Worm (Caenorhabditis elegans) whole organism, L2 larva: ENCODE results near the gene kat-1.

Source experiments
- C34F6.9 ChIP-seq: fragments of 150-350 bp; optimal IDR thresholded peaks from 2 replicates; lab custom pipeline; 2014; ENCODE audit warnings: missing biosample characterization, missing genetic modification characterization
- F13H6.1 ChIP-seq: sonication (generic microtip); optimal IDR thresholded peaks from 2 replicates; lab custom pipeline; 2016; ENCODE audit warnings: missing genetic modification characterization, missing compliant biosample characterization
- R02D3.7 ChIP-seq: fragments of 150-350 bp; optimal IDR thresholded peaks from 2 replicates; lab custom pipeline; 2014; ENCODE audit warnings: missing biosample characterization, missing genetic modification characterization
- Y55F3AM.14 ChIP-seq: fragments of 200-800 bp; sonication (Bioruptor generic); optimal IDR thresholded peaks from 2 replicates; lab custom pipeline; 2018; ENCODE audit warnings: mild to moderate bottlenecking, missing genetic modification characterization, missing compliant biosample characterization
- alr-1 ChIP-seq: fragments of 150-350 bp; optimal IDR thresholded peaks from 2 replicates; lab custom pipeline; 2014; ENCODE audit warnings: missing biosample characterization, missing genetic modification characterization
- aly-2 ChIP-seq: fragments of 150-350 bp; optimal IDR thresholded peaks from 2 replicates; lab custom pipeline; 2014; ENCODE audit warnings: missing biosample characterization, missing genetic modification characterization
- ama-1 ChIP-seq: fragments of 150-350 bp; optimal IDR thresholded peaks from 2 replicates; lab custom pipeline; 2018; ENCODE audit warnings: inconsistent platforms
- blmp-1 ChIP-seq: sonication (generic microtip); optimal IDR thresholded peaks from 2 replicates; lab custom pipeline; 2017; ENCODE audit warnings: missing genetic modification characterization, mild to moderate bottlenecking, missing compliant biosample characterization, antibody characterized with exemption, moderate library complexity; ENCODE audit not compliant: insufficient read depth
- ceh-16 ChIP-seq: fragments of 150-350 bp; optimal IDR thresholded peaks from 2 replicates; lab custom pipeline; 2014; ENCODE audit warnings: missing biosample characterization, missing genetic modification characterization
- ceh-82 ChIP-seq: fragments of 150-350 bp; optimal IDR thresholded peaks from 2 replicates; lab custom pipeline; 2014; ENCODE audit warnings: missing biosample characterization, missing genetic modification characterization
- dmd-4 ChIP-seq: sonication (generic microtip); optimal IDR thresholded peaks from 2 replicates; lab custom pipeline; 2017; ENCODE audit warnings: missing biosample characterization, missing genetic modification characterization
- elt-1 ChIP-seq: fragments of 150-350 bp; optimal IDR thresholded peaks from 2 replicates; lab custom pipeline; 2014; ENCODE audit warnings: missing biosample characterization, missing genetic modification characterization
- fos-1 ChIP-seq: fragments of 150-350 bp; optimal IDR thresholded peaks from 2 replicates; lab custom pipeline; 2014; ENCODE audit warnings: missing biosample characterization, missing genetic modification characterization
- lin-11 ChIP-seq: fragments of 150-350 bp; sonication (generic microtip); optimal IDR thresholded peaks from 2 replicates; lab custom pipeline; 2014; ENCODE audit warnings: missing biosample characterization, missing genetic modification characterization, inconsistent platforms, mixed read lengths
- lin-39 ChIP-seq: fragments of 150-350 bp; optimal IDR thresholded peaks from 2 replicates; lab custom pipeline; 2014; ENCODE audit warnings: missing biosample characterization, missing genetic modification reagents, missing genetic modification characterization
- lsy-2 ChIP-seq, 2 experiments: fragments of 150-350 bp in 1 of 2; sonication (generic microtip) in 1 of 2; optimal IDR thresholded peaks; 2 replicates each; lab custom pipeline; 2014 to 2017; ENCODE audit warnings: missing biosample characterization in 2 of 2, missing genetic modification characterization in 2 of 2
- mab-5 ChIP-seq: fragments of 150-350 bp; optimal IDR thresholded peaks from 2 replicates; lab custom pipeline; 2014; ENCODE audit warnings: missing biosample characterization, missing genetic modification characterization
- mdl-1 ChIP-seq, 2 experiments: fragments of 150-350 bp in 1 of 2; sonication (generic microtip) in 1 of 2; optimal IDR thresholded peaks; 2 replicates each; lab custom pipeline; 2017; ENCODE audit warnings: missing biosample characterization in 2 of 2, missing genetic modification characterization in 2 of 2
- nhr-129 ChIP-seq: fragments of 150-350 bp; optimal IDR thresholded peaks from 2 replicates; lab custom pipeline; 2014; ENCODE audit warnings: missing biosample characterization, missing genetic modification characterization
- nhr-21 ChIP-seq: fragments of 150-350 bp; optimal IDR thresholded peaks from 2 replicates; lab custom pipeline; 2014; ENCODE audit warnings: missing biosample characterization, missing genetic modification characterization
- nhr-237 ChIP-seq: fragments of 150-350 bp; optimal IDR thresholded peaks from 2 replicates; lab custom pipeline; 2014; ENCODE audit warnings: missing biosample characterization, missing genetic modification characterization
- nhr-6 ChIP-seq: fragments of 150-350 bp; optimal IDR thresholded peaks from 2 replicates; lab custom pipeline; 2014; ENCODE audit warnings: missing biosample characterization, missing genetic modification characterization
- peb-1 ChIP-seq: fragments of 150-350 bp; optimal IDR thresholded peaks from 2 replicates; lab custom pipeline; 2014; ENCODE audit warnings: missing biosample characterization, missing genetic modification characterization
- sem-4 ChIP-seq: fragments of 150-350 bp; optimal IDR thresholded peaks from 2 replicates; lab custom pipeline; 2014; ENCODE audit warnings: missing biosample characterization, missing genetic modification reagents, missing genetic modification characterization
- skn-1 ChIP-seq: sonication (generic microtip); optimal IDR thresholded peaks from 2 replicates; lab custom pipeline; 2017; ENCODE audit warnings: missing biosample characterization, missing genetic modification characterization
- sma-9 ChIP-seq, 2 experiments: fragments of 150-350 bp in 1 of 2; sonication (generic microtip) in 1 of 2; optimal IDR thresholded peaks; 2 replicates each; lab custom pipeline; 2014 to 2016; ENCODE audit warnings: missing genetic modification characterization in 2 of 2, mild to moderate bottlenecking in 1 of 2, missing biosample characterization in 1 of 2, missing compliant biosample characterization in 1 of 2, missing genetic modification reagents in 1 of 2, moderate library complexity in 1 of 2
- unc-39 ChIP-seq: fragments of 150-350 bp; optimal IDR thresholded peaks from 2 replicates; lab custom pipeline; 2014; ENCODE audit warnings: missing biosample characterization, missing genetic modification characterization
- unc-55 ChIP-seq: fragments of 150-350 bp; sonication (generic microtip); optimal IDR thresholded peaks from 3 replicates; lab custom pipeline; 2014; ENCODE audit warnings: missing biosample characterization, missing genetic modification reagents, missing genetic modification characterization
- zag-1 ChIP-seq: fragments of 150-350 bp; optimal IDR thresholded peaks from 2 replicates; lab custom pipeline; 2014; ENCODE audit warnings: missing biosample characterization, missing genetic modification characterization
- ztf-1 ChIP-seq: fragments of 200-800 bp; sonication (Bioruptor generic); conservative IDR thresholded peaks from 2 replicates; pipeline ENCODE4 v1.3.6; 2022; ENCODE audit warnings: missing genetic modification characterization, missing compliant biosample characterization
- ztf-11 ChIP-seq: sonication (generic microtip); optimal IDR thresholded peaks from 2 replicates; lab custom pipeline; 2017; ENCODE audit warnings: missing biosample characterization, missing genetic modification characterization
- ztf-4 ChIP-seq: fragments of 150-350 bp; optimal IDR thresholded peaks from 2 replicates; lab custom pipeline; 2014; ENCODE audit warnings: missing biosample characterization, missing genetic modification characterization

Gene kat-1

ce11 chrII:7104794-7105613, 31.4 kb downstream of the kat-1 start, which contains the start of the genes farl-11 and rpl-33 (continued):
- TF ChIP-seq ceh-82 (tag; lab: Kevin White, UChicago) = no peak
- TF ChIP-seq C34F6.9 (tag; lab: Kevin White, UChicago) = peak; percentile 98
- peak; percentile 59 for TF ChIP-seq lin-11 (tag; lab: Kevin White, UChicago)
- no peak for TF ChIP-seq R02D3.7 (tag; lab: Kevin White, UChicago)
- TF ChIP-seq ceh-16 (tag; lab: Kevin White, UChicago) = no peak
- TF ChIP-seq ztf-4 (tag; lab: Kevin White, UChicago) = peak; percentile 83
- TF ChIP-seq zag-1 (tag; lab: Kevin White, UChicago) = peak; percentile 62
- no peak for TF ChIP-seq blmp-1 (tag; lab: Kevin White, UChicago)
- TF ChIP-seq Y55F3AM.14 = peak; percentile 25
- peak; percentile 65 for TF ChIP-seq fos-1
- TF ChIP-seq peb-1 = no peak
- TF ChIP-seq dmd-4 (tag; lab: Kevin White, UChicago) = no peak
- peak; percentile 11 for TF ChIP-seq mab-5 (tag; lab: Kevin White, UChicago)
- peak; percentile 94 to 99 for TF ChIP-seq lsy-2 (tag; optimal IDR thresholded peaks at IDR 0.05; lab: Kevin White, UChicago)
- TF ChIP-seq unc-55 (GFP tag; lab: Kevin White, UChicago) = peak; percentile 98
- no peak for TF ChIP-seq skn-1 (tag; lab: Kevin White, UChicago)
- peak; percentile 77 for TF ChIP-seq sma-9 (GFP tag; optimal IDR thresholded peaks at IDR 0.05; lab: Kevin White, UChicago)
- no peak for TF ChIP-seq sma-9 (tag; optimal IDR thresholded peaks at IDR 0.05; lab: Kevin White, UChicago)
- TF ChIP-seq mdl-1 (tag; optimal IDR thresholded peaks at IDR 0.05; lab: Kevin White, UChicago) = no peak

ce11 chrII:7106313-7106712, 32.7 kb downstream of the kat-1 start:
- TF ChIP-seq sma-9 (GFP tag; optimal IDR thresholded peaks at IDR 0.05; lab: Kevin White, UChicago) (no peak), sma-9 (tag; optimal IDR thresholded peaks at IDR 0.05; lab: Kevin White, UChicago) (no peak), ztf-4 (tag; lab: Kevin White, UChicago) (no peak), alr-1 (tag; lab: Kevin White, UChicago) (no peak), dmd-4 (tag; lab: Kevin White, UChicago) (no peak), nhr-21 (tag; lab: Kevin White, UChicago) (no peak), nhr-6 (tag; lab: Kevin White, UChicago) (no peak), blmp-1 (tag; lab: Kevin White, UChicago) (no peak), unc-39 (no peak)

ce11 chrII:7109956-7110355, 36.3 kb downstream of the kat-1 start, which contains the start of gene F10E7.9:
Gene F10E7.9 (minus strand): TSS chrII:7110056.
- TF ChIP-seq lin-39 (tag; lab: Kevin White, UChicago) (no peak), nhr-129 (tag; lab: Kevin White, UChicago) (no peak), ama-1 (lab: Kevin White, UChicago) (no peak), blmp-1 (tag; lab: Kevin White, UChicago) (no peak), ztf-1 (GFP tag; lab: Robert Waterston, UW) (no peak), F13H6.1 (tag; lab: Kevin White, UChicago) (no peak), lin-11 (tag; lab: Kevin White, UChicago) (no peak), fos-1 (no peak), unc-39 (no peak), peb-1 (no peak), ztf-11 (tag; lab: Kevin White, UChicago) (no peak), elt-1 (no peak), aly-2 (no peak)

ce11 chrII:7111012-7111656, 37.5 kb downstream of the kat-1 start:
- TF ChIP-seq C34F6.9 (tag; lab: Kevin White, UChicago) = peak; percentile 58
- peak; percentile 45 for TF ChIP-seq unc-55 (GFP tag; lab: Kevin White, UChicago)
- TF ChIP-seq ama-1 (lab: Kevin White, UChicago) = no peak
- no peak for TF ChIP-seq nhr-237
- peak in 1 of 2 experiments; percentile 35 for TF ChIP-seq lsy-2 (tag; optimal IDR thresholded peaks at IDR 0.05; lab: Kevin White, UChicago)
- TF ChIP-seq zag-1 (tag; lab: Kevin White, UChicago) = peak; percentile 21
- TF ChIP-seq nhr-129 (tag; lab: Kevin White, UChicago) = peak; percentile 28
- TF ChIP-seq sem-4 (tag; lab: Kevin White, UChicago) = peak; percentile 16
- TF ChIP-seq, all 48 proteins: peak for 6
